Worm (Caenorhabditis elegans) whole organism, young adult: ENCODE data around the gene ZK673.2.

Experiments
- T07F8.4 ChIP-seq: sonication (generic microtip); optimal IDR thresholded peaks from 2 replicates; lab custom pipeline; 2016; ENCODE audit warnings: mild to moderate bottlenecking, missing genetic modification characterization, moderate library complexity, missing compliant biosample characterization
- Y67H2A.10 ChIP-seq: fragments of 200-800 bp; sonication (Bioruptor generic); conservative IDR thresholded peaks from 2 replicates; pipeline ENCODE4 v1.3.6; 2022; ENCODE audit warnings: missing genetic modification reagents, missing genetic modification characterization, missing compliant biosample characterization
- akir-1 ChIP-seq: fragments of 200-800 bp; sonication (Bioruptor generic); optimal IDR thresholded peaks from 2 replicates; lab custom pipeline; 2018; ENCODE audit warnings: mild to moderate bottlenecking, missing genetic modification characterization, moderate library complexity, missing compliant biosample characterization
- aptf-2 ChIP-seq: fragments of 200-800 bp; sonication (Bioruptor generic); conservative IDR thresholded peaks from 2 replicates; pipeline ENCODE4 v1.3.6; 2022; ENCODE audit warnings: missing genetic modification reagents, missing genetic modification characterization, missing compliant biosample characterization
- bed-1 ChIP-seq: fragments of 200-800 bp; sonication (Bioruptor generic); IDR thresholded peaks from 2 replicates; pipeline ENCODE4 v1.3.6; 2022; ENCODE audit warnings: missing genetic modification reagents, missing genetic modification characterization, missing compliant biosample characterization
- ceh-27 ChIP-seq: fragments of 200-800 bp; sonication (Bioruptor generic); optimal IDR thresholded peaks from 2 replicates; lab custom pipeline; 2018; ENCODE audit warnings: mild to moderate bottlenecking, missing genetic modification characterization, moderate library complexity, missing compliant biosample characterization
- hrde-1 ChIP-seq: sonication (generic microtip); optimal IDR thresholded peaks from 2 replicates; lab custom pipeline; 2016; ENCODE audit warnings: missing genetic modification characterization, mild to moderate bottlenecking, missing compliant biosample characterization, moderate library complexity, missing genotype, missing genetic modification reagents, borderline replicate concordance
- pha-4 ChIP-seq: fragments of 150-350 bp; sonication (generic microtip); optimal IDR thresholded peaks from 2 replicates; lab custom pipeline; 2014; ENCODE audit warnings: missing biosample characterization, missing genetic modification reagents, missing genetic modification characterization
- snpc-3.4 ChIP-seq: sonication (generic microtip); optimal IDR thresholded peaks from 2 replicates; lab custom pipeline; 2017; ENCODE audit warnings: missing genetic modification characterization, mild to moderate bottlenecking, missing compliant biosample characterization, antibody characterized with exemption, moderate library complexity, missing genotype, missing genetic modification reagents
- snpc-4 ChIP-seq, 5 experiments: fragments of 150-350 bp in 1 of 5; sonication (generic microtip) in 4 of 5; optimal IDR thresholded peaks; 2 replicates each; lab custom pipeline; 2014 to 2018; ENCODE audit warnings: missing genetic modification characterization in 5 of 5, missing biosample characterization in 3 of 5, antibody characterized with exemption in 2 of 5, mild to moderate bottlenecking in 2 of 5, missing compliant biosample characterization in 2 of 5, missing genotype in 2 of 5, moderate library complexity in 2 of 5, missing genetic modification reagents in 1 of 5
- tbp1 ChIP-seq: fragments of 200-800 bp; sonication (Bioruptor generic); optimal IDR thresholded peaks from 2 replicates; lab custom pipeline; 2018; ENCODE audit warnings: mild to moderate bottlenecking, missing genetic modification characterization, missing compliant biosample characterization
- unc-62 ChIP-seq: fragments of 150-350 bp; optimal IDR thresholded peaks from 2 replicates; lab custom pipeline; 2014; ENCODE audit warnings: missing biosample characterization, missing genetic modification reagents, missing genetic modification characterization
- ztf-25 ChIP-seq: fragments of 200-800 bp; sonication (Bioruptor generic); IDR thresholded peaks from 2 replicates; pipeline ENCODE4 v1.3.6; 2022; ENCODE audit warnings: missing genetic modification reagents, missing genetic modification characterization, missing compliant biosample characterization
- ztf-26 ChIP-seq: sonication (generic microtip); optimal IDR thresholded peaks from 2 replicates; lab custom pipeline; 2017; ENCODE audit warnings: missing genetic modification characterization, missing compliant biosample characterization

ce11 chrII:10421941-10422340, 26.1 kb upstream of the ZK673.2 start, which contains the start of gene frpr-21:
- no peak for TF ChIP-seq snpc-3.4 (tag; lab: Kevin White, UChicago)
- TF ChIP-seq ztf-25 (GFP tag; lab: Robert Waterston, UW), result no peak
- no peak for TF ChIP-seq ceh-27
- no peak for TF ChIP-seq ztf-26
- TF ChIP-seq hrde-1 (tag; lab: Kevin White, UChicago), result no peak
- no peak for TF ChIP-seq snpc-4 (GFP tag; optimal IDR thresholded peaks at IDR 0.05; lab: Kevin White, UChicago)
- TF ChIP-seq snpc-4 (tag; optimal IDR thresholded peaks at IDR 0.05; lab: Kevin White, UChicago), result no peak
- TF ChIP-seq aptf-2, result no peak
- no peak for TF ChIP-seq unc-62 (GFP tag; lab: Kevin White, UChicago)
- TF ChIP-seq akir-1 (GFP tag; lab: Kevin White, UChicago), result no peak
- TF ChIP-seq T07F8.4, result no peak
- no peak for TF ChIP-seq tbp1
- no peak for TF ChIP-seq pha-4 (tag; lab: Kevin White, UChicago)
- no peak for TF ChIP-seq Y67H2A.10 (GFP tag; lab: Robert Waterston, UW)
- no peak for TF ChIP-seq bed-1
